Worm (Caenorhabditis elegans) whole organism, young adult: ENCODE results near the gene C01G10.10.

Experiments used
- D2030.7 ChIP-seq: fragments of 200-800 bp; sonication (Bioruptor generic); IDR thresholded peaks from 2 replicates; pipeline ENCODE4 v1.3.6; 2022; ENCODE audit warnings: missing genetic modification reagents, missing genetic modification characterization, missing compliant biosample characterization
- F10E7.11 ChIP-seq: sonication (generic microtip); optimal IDR thresholded peaks from 2 replicates; lab custom pipeline; 2017; ENCODE audit warnings: mild to moderate bottlenecking, missing genetic modification characterization, moderate library complexity, missing compliant biosample characterization
- F23B12.7 ChIP-seq: sonication (generic microtip); optimal IDR thresholded peaks from 2 replicates; lab custom pipeline; 2017; ENCODE audit warnings: missing genetic modification characterization, mild to moderate bottlenecking, missing compliant biosample characterization, antibody characterized with exemption, moderate library complexity; ENCODE audit not compliant: insufficient read depth
- F33H1.4 ChIP-seq: fragments of 200-800 bp; sonication (Bioruptor generic); IDR thresholded peaks from 2 replicates; pipeline ENCODE4 v1.3.6; 2022; ENCODE audit warnings: missing genetic modification reagents, missing genetic modification characterization, missing compliant biosample characterization
- F49E8.2 ChIP-seq: sonication (generic microtip); optimal IDR thresholded peaks from 3 replicates; lab custom pipeline; 2017; ENCODE audit warnings: missing genetic modification characterization, mild to moderate bottlenecking, missing compliant biosample characterization, antibody characterized with exemption, moderate library complexity; ENCODE audit not compliant: insufficient read depth
- F52B5.7 ChIP-seq: sonication (generic microtip); optimal IDR thresholded peaks from 2 replicates; lab custom pipeline; 2016; ENCODE audit warnings: mild to moderate bottlenecking, missing genetic modification characterization, missing compliant biosample characterization
- Y53G8AR.9 ChIP-seq: fragments of 200-800 bp; sonication (Bioruptor generic); conservative IDR thresholded peaks from 2 replicates; pipeline ENCODE4 v1.3.6; 2022; ENCODE audit warnings: missing genetic modification reagents, missing genetic modification characterization, missing compliant biosample characterization
- Y56A3A.18 ChIP-seq: fragments of 200-800 bp; sonication (Bioruptor generic); IDR thresholded peaks from 2 replicates; pipeline ENCODE4 v1.3.6; 2022; ENCODE audit warnings: missing genetic modification reagents, missing genetic modification characterization, missing compliant biosample characterization
- Y95B8A.8 ChIP-seq: fragments of 200-800 bp; sonication (Bioruptor generic); IDR thresholded peaks from 2 replicates; pipeline ENCODE4 v1.3.6; 2022; ENCODE audit warnings: missing genetic modification reagents, missing genetic modification characterization, missing compliant biosample characterization
- akir-1 ChIP-seq: fragments of 200-800 bp; sonication (Bioruptor generic); optimal IDR thresholded peaks from 2 replicates; lab custom pipeline; 2018; ENCODE audit warnings: mild to moderate bottlenecking, missing genetic modification characterization, moderate library complexity, missing compliant biosample characterization
- aptf-3 ChIP-seq: fragments of 200-800 bp; sonication (Bioruptor generic); IDR thresholded peaks from 2 replicates; pipeline ENCODE4 v1.3.6; 2022; ENCODE audit warnings: missing genetic modification characterization, missing compliant biosample characterization
- athp-1 ChIP-seq: sonication (generic microtip); optimal IDR thresholded peaks from 2 replicates; lab custom pipeline; 2017; ENCODE audit warnings: mild to moderate bottlenecking, missing genetic modification characterization, missing compliant biosample characterization
- attf-3 ChIP-seq: fragments of 200-800 bp; sonication (Bioruptor generic); conservative IDR thresholded peaks from 2 replicates; pipeline ENCODE4 v1.3.6; 2022; ENCODE audit warnings: missing genetic modification reagents, missing genetic modification characterization, missing compliant biosample characterization
- attf-5 ChIP-seq: fragments of 200-800 bp; sonication (Bioruptor generic); optimal IDR thresholded peaks from 2 replicates; lab custom pipeline; 2018; ENCODE audit warnings: mild to moderate bottlenecking, missing genetic modification characterization, missing compliant biosample characterization
- ceh-100 ChIP-seq: fragments of 200-800 bp; sonication (Bioruptor generic); IDR thresholded peaks from 2 replicates; pipeline ENCODE4 v1.3.6; 2022; ENCODE audit warnings: missing genetic modification reagents, missing genetic modification characterization, missing compliant biosample characterization
- ceh-27 ChIP-seq: fragments of 200-800 bp; sonication (Bioruptor generic); optimal IDR thresholded peaks from 2 replicates; lab custom pipeline; 2018; ENCODE audit warnings: mild to moderate bottlenecking, missing genetic modification characterization, moderate library complexity, missing compliant biosample characterization
- ceh-91 ChIP-seq: fragments of 200-800 bp; sonication (Bioruptor generic); IDR thresholded peaks from 2 replicates; pipeline ENCODE4 v1.3.6; 2022; ENCODE audit warnings: missing genetic modification reagents, missing genetic modification characterization, missing compliant biosample characterization
- dox-1 ChIP-seq: fragments of 200-800 bp; sonication (Bioruptor generic); IDR thresholded peaks from 2 replicates; pipeline ENCODE4 v1.3.6; 2022; ENCODE audit warnings: missing genetic modification reagents, missing genetic modification characterization, missing compliant biosample characterization
- dpl-1 ChIP-seq: fragments of 150-350 bp; optimal IDR thresholded peaks from 2 replicates; lab custom pipeline; 2014; ENCODE audit warnings: missing biosample characterization, missing genetic modification reagents, missing genetic modification characterization
- efl-1 ChIP-seq: fragments of 150-350 bp; optimal IDR thresholded peaks from 2 replicates; lab custom pipeline; 2014; ENCODE audit warnings: missing biosample characterization, missing genetic modification reagents, missing genetic modification characterization
- egrh-3 ChIP-seq: fragments of 200-800 bp; sonication (Bioruptor generic); IDR thresholded peaks from 2 replicates; pipeline ENCODE4 v1.3.6; 2022; ENCODE audit warnings: missing genetic modification reagents, missing genetic modification characterization, missing compliant biosample characterization
- ets-4 ChIP-seq: fragments of 200-800 bp; sonication (Bioruptor generic); optimal IDR thresholded peaks from 2 replicates; lab custom pipeline; 2018; ENCODE audit warnings: mild to moderate bottlenecking, missing genetic modification characterization, missing compliant biosample characterization
- him-1 ChIP-seq: sonication (generic microtip); optimal IDR thresholded peaks from 2 replicates; lab custom pipeline; 2016; ENCODE audit warnings: missing genotype, missing genetic modification reagents, missing genetic modification characterization, missing compliant biosample characterization
- hlh-12 ChIP-seq: sonication (generic microtip); optimal IDR thresholded peaks from 2 replicates; lab custom pipeline; 2016; ENCODE audit warnings: missing genetic modification characterization, missing compliant biosample characterization
- hrde-1 ChIP-seq: sonication (generic microtip); optimal IDR thresholded peaks from 2 replicates; lab custom pipeline; 2016; ENCODE audit warnings: missing genetic modification characterization, mild to moderate bottlenecking, missing compliant biosample characterization, moderate library complexity, missing genotype, missing genetic modification reagents, borderline replicate concordance
- hsf-1 ChIP-seq: fragments of 200-800 bp; sonication (Bioruptor generic); IDR thresholded peaks from 2 replicates; pipeline ENCODE4 v1.3.6; 2022; ENCODE audit warnings: missing genetic modification reagents, missing genetic modification characterization, missing compliant biosample characterization
- lin-26 ChIP-seq: fragments of 200-800 bp; sonication (Bioruptor generic); IDR thresholded peaks from 2 replicates; pipeline ENCODE4 v1.3.6; 2022; ENCODE audit warnings: missing genetic modification reagents, missing genetic modification characterization, missing compliant biosample characterization
- lin-40 ChIP-seq: sonication (generic microtip); optimal IDR thresholded peaks from 2 replicates; lab custom pipeline; 2016; ENCODE audit warnings: missing genetic modification characterization, mild to moderate bottlenecking, missing compliant biosample characterization, missing genotype, missing genetic modification reagents
- lir-1 ChIP-seq: fragments of 200-800 bp; sonication (Bioruptor generic); conservative IDR thresholded peaks from 2 replicates; pipeline ENCODE4 v1.3.6; 2022; ENCODE audit warnings: missing genetic modification reagents, missing genetic modification characterization, missing compliant biosample characterization
- lsl-1 ChIP-seq: fragments of 200-800 bp; sonication (Bioruptor generic); optimal IDR thresholded peaks from 2 replicates; lab custom pipeline; 2018; ENCODE audit warnings: mild to moderate bottlenecking, missing genetic modification characterization, moderate library complexity, missing compliant biosample characterization
- madf-10 ChIP-seq: sonication (generic microtip); optimal IDR thresholded peaks from 2 replicates; lab custom pipeline; 2016; ENCODE audit warnings: mild to moderate bottlenecking, missing genetic modification characterization, missing compliant biosample characterization
- mcd-1 ChIP-seq: fragments of 200-800 bp; sonication (Bioruptor generic); IDR thresholded peaks from 2 replicates; pipeline ENCODE4 v1.3.6; 2022; ENCODE audit warnings: missing genetic modification reagents, missing genetic modification characterization, missing compliant biosample characterization
- nfya-1 ChIP-seq: sonication (generic microtip); optimal IDR thresholded peaks from 2 replicates; lab custom pipeline; 2017; ENCODE audit warnings: antibody characterized with exemption, missing compliant biosample characterization, missing genetic modification characterization, borderline replicate concordance; ENCODE audit not compliant: insufficient read depth
- nhr-27 ChIP-seq: fragments of 200-800 bp; sonication (Bioruptor generic); optimal IDR thresholded peaks from 2 replicates; lab custom pipeline; 2018; ENCODE audit warnings: mild to moderate bottlenecking, missing genetic modification characterization, moderate library complexity, missing compliant biosample characterization
- nhr-90 ChIP-seq: sonication (generic microtip); optimal IDR thresholded peaks from 2 replicates; lab custom pipeline; 2016; ENCODE audit warnings: missing genotype, mild to moderate bottlenecking, missing genetic modification characterization, missing compliant biosample characterization
- rec-8 ChIP-seq, 2 experiments: sonication (generic microtip); optimal IDR thresholded peaks; 2 replicates each; lab custom pipeline; 2016; ENCODE audit warnings: mild to moderate bottlenecking in 2 of 2, missing genetic modification characterization in 2 of 2, missing genetic modification reagents in 2 of 2, missing genotype in 2 of 2, missing biosample characterization in 1 of 2, missing compliant biosample characterization in 1 of 2, moderate library complexity in 1 of 2
- repo-1 ChIP-seq: sonication (generic microtip); optimal IDR thresholded peaks from 2 replicates; lab custom pipeline; 2017; ENCODE audit warnings: mild to moderate bottlenecking, missing genetic modification characterization, missing compliant biosample characterization
- sea-2 ChIP-seq: fragments of 200-800 bp; sonication (Bioruptor generic); IDR thresholded peaks from 2 replicates; pipeline ENCODE4 v1.3.6; 2022; ENCODE audit warnings: missing genetic modification characterization, missing compliant biosample characterization
- snpc-3.4 ChIP-seq: sonication (generic microtip); optimal IDR thresholded peaks from 2 replicates; lab custom pipeline; 2017; ENCODE audit warnings: missing genetic modification characterization, mild to moderate bottlenecking, missing compliant biosample characterization, antibody characterized with exemption, moderate library complexity, missing genotype, missing genetic modification reagents
- tbx-9 ChIP-seq: sonication (generic microtip); optimal IDR thresholded peaks from 2 replicates; lab custom pipeline; 2016; ENCODE audit warnings: borderline replicate concordance, missing genetic modification characterization, inconsistent platforms, missing compliant biosample characterization
- tlf-1 ChIP-seq: fragments of 200-800 bp; sonication (Bioruptor generic); optimal IDR thresholded peaks from 2 replicates; lab custom pipeline; 2018; ENCODE audit warnings: mild to moderate bottlenecking, missing genetic modification characterization, missing compliant biosample characterization
- unc-130 ChIP-seq: sonication (generic microtip); optimal IDR thresholded peaks from 2 replicates; lab custom pipeline; 2016; ENCODE audit warnings: missing genetic modification reagents, missing genetic modification characterization, missing compliant biosample characterization
- xnd-1 ChIP-seq: sonication (generic microtip); optimal IDR thresholded peaks from 2 replicates; lab custom pipeline; 2016; ENCODE audit warnings: missing genotype, missing genetic modification reagents, missing genetic modification characterization, missing compliant biosample characterization
- zfh-2 ChIP-seq: fragments of 200-800 bp; sonication (Bioruptor generic); conservative IDR thresholded peaks from 2 replicates; pipeline ENCODE4 v1.3.6; 2022; ENCODE audit warnings: missing genetic modification reagents, missing genetic modification characterization, missing compliant biosample characterization
- ztf-18 ChIP-seq: sonication (generic microtip); optimal IDR thresholded peaks from 2 replicates; lab custom pipeline; 2016; ENCODE audit warnings: missing genotype, mild to moderate bottlenecking, missing genetic modification characterization, missing compliant biosample characterization
- ztf-3 ChIP-seq: fragments of 200-800 bp; sonication (Bioruptor generic); optimal IDR thresholded peaks from 2 replicates; lab custom pipeline; 2018; ENCODE audit warnings: mild to moderate bottlenecking, missing genetic modification characterization, missing compliant biosample characterization
- ztf-6 ChIP-seq: fragments of 200-800 bp; sonication (Bioruptor generic); IDR thresholded peaks from 2 replicates; pipeline ENCODE4 v1.3.6; 2022; ENCODE audit warnings: missing genetic modification reagents, missing genetic modification characterization, missing compliant biosample characterization

Gene C01G10.10

DNA sequence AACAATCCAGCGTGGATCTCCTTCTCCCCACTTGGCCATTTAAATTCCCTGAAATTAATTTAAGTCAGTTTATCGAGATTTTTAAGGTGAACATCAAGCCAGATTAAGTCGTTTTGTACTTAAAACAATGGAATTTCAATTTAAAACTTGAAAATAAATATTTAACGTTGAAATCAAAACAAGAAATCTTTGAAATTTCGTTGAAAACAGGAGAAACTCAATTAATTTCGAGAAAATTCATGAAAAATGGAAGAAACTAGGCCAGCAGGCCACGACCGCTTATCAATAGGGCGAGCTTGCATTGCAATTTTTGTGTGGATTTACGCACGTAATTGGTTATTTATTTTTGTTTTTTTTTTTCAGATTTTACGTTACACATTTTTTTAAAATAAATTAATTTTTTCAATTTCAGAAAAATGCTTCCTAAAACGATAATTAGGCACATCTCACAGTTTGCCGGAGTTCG is 3.1 kb upstream of the C01G10.10 start, which contains the start of the genes ahsa-1 and C01G10.7 (continued):
- TF ChIP-seq ztf-3 (GFP tag; lab: Kevin White, UChicago) (no peak), nfya-1 (tag; lab: Kevin White, UChicago) (no peak), lin-26 (GFP tag; lab: Robert Waterston, UW) (0 out of 2 replicates have a peak, but pooled peaks have one; percentile 8), D2030.7 (GFP tag; lab: Robert Waterston, UW) (peak; percentile 88), mcd-1 (GFP tag; lab: Robert Waterston, UW) (peak; percentile 98), zfh-2 (GFP tag; lab: Robert Waterston, UW) (no peak), akir-1 (GFP tag; lab: Kevin White, UChicago) (peak; percentile 31), efl-1 (peak; percentile 57), egrh-3 (GFP tag; lab: Robert Waterston, UW) (peak; percentile 55; the same call in 1 of the 2 replicates), ceh-100 (GFP tag; lab: Robert Waterston, UW) (peak; percentile 72), nhr-27 (tag; lab: Kevin White, UChicago) (no peak), snpc-3.4 (tag; lab: Kevin White, UChicago) (peak; percentile 51), F23B12.7 (tag; lab: Kevin White, UChicago) (peak; percentile 84), aptf-3 (GFP tag; lab: Robert Waterston, UW) (no peak), lsl-1 (GFP tag; lab: Kevin White, UChicago) (peak; percentile 68), hsf-1 (GFP tag; lab: Robert Waterston, UW) (peak; percentile 97), athp-1 (tag; lab: Kevin White, UChicago) (peak; percentile 86), madf-10 (tag; lab: Kevin White, UChicago) (peak; percentile 87), Y53G8AR.9 (GFP tag; lab: Robert Waterston, UW) (peak; percentile 76; the same call in 1 of the 2 replicates), attf-5 (GFP tag; lab: Kevin White, UChicago) (peak; percentile 93), hlh-12 (tag; lab: Kevin White, UChicago) (no peak), F33H1.4 (GFP tag; lab: Robert Waterston, UW) (peak; percentile 70), hrde-1 (tag; lab: Kevin White, UChicago) (peak; percentile 23), unc-130 (GFP tag; lab: Kevin White, UChicago) (peak; percentile 96), ceh-91 (GFP tag; lab: Robert Waterston, UW) (peak; percentile 90), rec-8 (tag; optimal IDR thresholded peaks at IDR 0.05; lab: Kevin White, UChicago) (peak; percentile 74 to 82), dox-1 (peak; percentile 93), xnd-1 (tag; lab: Kevin White, UChicago) (peak; percentile 19), Y56A3A.18 (GFP tag; lab: Robert Waterston, UW) (no peak), attf-3 (GFP tag; lab: Robert Waterston, UW) (peak; percentile 69), lin-40 (tag; lab: Kevin White, UChicago) (no peak), repo-1 (tag; lab: Kevin White, UChicago) (no peak), dpl-1 (GFP tag; lab: Kevin White, UChicago) (no peak), sea-2 (GFP tag; lab: Robert Waterston, UW) (no peak), ceh-27 (GFP tag; lab: Kevin White, UChicago) (peak; percentile 92), nhr-90 (tag; lab: Kevin White, UChicago) (no peak), ztf-18 (peak; percentile 74), lir-1 (GFP tag; lab: Robert Waterston, UW) (peak; percentile 82), him-1 (tag; lab: Kevin White, UChicago) (peak; percentile 26), Y95B8A.8 (GFP tag; lab: Robert Waterston, UW) (peak; percentile 81; the same call in 1 of the 2 replicates), F49E8.2 (tag; lab: Kevin White, UChicago) (peak; percentile 24), ztf-6 (GFP tag; lab: Robert Waterston, UW) (peak; percentile 83), tbx-9 (tag; lab: Kevin White, UChicago) (no peak), F52B5.7 (no peak), ets-4 (GFP tag; lab: Kevin White, UChicago) (no peak), F10E7.11 (no peak), tlf-1 (peak; percentile 86)
